Worm (Caenorhabditis elegans) whole organism, midembryonic: ENCODE results near the gene B0286.1.

Experiments
- T22C8.4 ChIP-seq: fragments of 200-800 bp; sonication (Bioruptor generic); IDR thresholded peaks from 2 replicates; pipeline ENCODE4 v1.3.6; 2022; ENCODE audit warnings: missing genetic modification characterization, missing compliant biosample characterization
- cog-1 ChIP-seq: sonication (generic microtip); optimal IDR thresholded peaks from 2 replicates; lab custom pipeline; 2016; ENCODE audit warnings: missing genetic modification characterization, missing compliant biosample characterization
- flt-1 ChIP-seq: fragments of 200-800 bp; sonication (Bioruptor generic); IDR thresholded peaks from 2 replicates; pipeline ENCODE4 v1.3.6; 2022; ENCODE audit warnings: missing genetic modification characterization, missing compliant biosample characterization
- med-1 ChIP-seq: sonication (generic microtip); optimal IDR thresholded peaks from 2 replicates; lab custom pipeline; 2017; ENCODE audit warnings: missing genetic modification characterization, mild to moderate bottlenecking, missing compliant biosample characterization, antibody characterized with exemption, missing genetic modification reagents; ENCODE audit not compliant: insufficient read depth
- ref-1 ChIP-seq: fragments of 200-800 bp; sonication (Bioruptor generic); conservative IDR thresholded peaks from 2 replicates; pipeline ENCODE4 v1.3.6; 2022; ENCODE audit warnings: missing genetic modification reagents, missing genetic modification characterization, missing compliant biosample characterization
- tab-1 ChIP-seq: fragments of 200-800 bp; sonication (Bioruptor generic); IDR thresholded peaks from 2 replicates; pipeline ENCODE4 v1.3.6; 2022; ENCODE audit warnings: missing genetic modification characterization, missing compliant biosample characterization
- ztf-23 ChIP-seq: fragments of 200-800 bp; sonication (Bioruptor generic); IDR thresholded peaks from 2 replicates; pipeline ENCODE4 v1.3.6; 2022; ENCODE audit warnings: missing genetic modification reagents, missing genetic modification characterization, missing compliant biosample characterization
- ztf-29 ChIP-seq: fragments of 200-800 bp; sonication (Bioruptor generic); IDR thresholded peaks from 2 replicates; pipeline ENCODE4 v1.3.6; 2022; ENCODE audit warnings: missing genetic modification reagents, missing genetic modification characterization, missing compliant biosample characterization

ce11 chrII:4372406-4372805 lies 5.9 kb upstream of the B0286.1 start, which contains the start of gene paic-1:
- no peak for TF ChIP-seq ref-1
- TF ChIP-seq tab-1: no peak
- no peak for TF ChIP-seq ztf-23
- no peak for TF ChIP-seq med-1 (GFP tag; lab: Kevin White, UChicago)
- no peak for TF ChIP-seq flt-1 (GFP tag; lab: Robert Waterston, UW)
- no peak for TF ChIP-seq cog-1 (tag; lab: Kevin White, UChicago)
- TF ChIP-seq ztf-29: no peak
- no peak for TF ChIP-seq T22C8.4 (GFP tag; lab: Robert Waterston, UW)
